Worm (Caenorhabditis elegans) whole organism, L4 larva: ENCODE results near the gene rla-2.

ENCODE experiments used
- lin-39 ChIP-seq: fragments of 150-350 bp; optimal IDR thresholded peaks from 2 replicates; lab custom pipeline; 2014; ENCODE audit warnings: missing biosample characterization, missing genetic modification reagents, missing genetic modification characterization
- mdl-1 ChIP-seq, 2 experiments: fragments of 150-350 bp in 1 of 2; sonication (generic microtip) in 1 of 2; optimal IDR thresholded peaks; 2 replicates each; lab custom pipeline; 2014 to 2017; ENCODE audit warnings: missing biosample characterization in 2 of 2, missing genetic modification characterization in 2 of 2
- nhr-11 ChIP-seq: fragments of 150-350 bp; optimal IDR thresholded peaks from 2 replicates; lab custom pipeline; 2014; ENCODE audit warnings: missing biosample characterization, missing genetic modification characterization
- pha-4 ChIP-seq, 2 experiments: fragments of 150-350 bp in 1 of 2; fragments of 200-800 bp in 1 of 2; sonication (Bioruptor generic) in 1 of 2; IDR thresholded peaks in 1 of 2; optimal IDR thresholded peaks in 1 of 2; 2 replicates each; pipeline versions ENCODE4 v1.3.6 to Lab custom; 2014 to 2022; ENCODE audit warnings: missing genetic modification characterization in 2 of 2, missing genetic modification reagents in 2 of 2, missing biosample characterization in 1 of 2, missing compliant biosample characterization in 1 of 2
- tag-97 ChIP-seq: fragments of 200-800 bp; sonication (Bioruptor generic); IDR thresholded peaks from 2 replicates; pipeline ENCODE4 v1.3.6; 2022; ENCODE audit warnings: missing genetic modification characterization, missing compliant biosample characterization
- zag-1 ChIP-seq: fragments of 150-350 bp; optimal IDR thresholded peaks from 2 replicates; lab custom pipeline; 2014; ENCODE audit warnings: missing biosample characterization, missing genetic modification characterization

ce11 chrIV:13390770-13391169 is 20.7 kb upstream of the rla-2 start:
- TF ChIP-seq tag-97 (GFP tag; lab: Robert Waterston, UW) (no peak), pha-4 (GFP tag; IDR thresholded peaks at IDR 0.05; lab: Robert Waterston, UW) (no peak), pha-4 (tag; optimal IDR thresholded peaks at IDR 0.05; lab: Kevin White, UChicago) (no peak), lin-39 (no peak), mdl-1 (tag; optimal IDR thresholded peaks at IDR 0.05; lab: Kevin White, UChicago) (no peak), zag-1 (no peak), nhr-11 (no peak)
